Fruit fly (Drosophila melanogaster): ENCODE measurements around the gene nom.

The nom gene

DNA sequence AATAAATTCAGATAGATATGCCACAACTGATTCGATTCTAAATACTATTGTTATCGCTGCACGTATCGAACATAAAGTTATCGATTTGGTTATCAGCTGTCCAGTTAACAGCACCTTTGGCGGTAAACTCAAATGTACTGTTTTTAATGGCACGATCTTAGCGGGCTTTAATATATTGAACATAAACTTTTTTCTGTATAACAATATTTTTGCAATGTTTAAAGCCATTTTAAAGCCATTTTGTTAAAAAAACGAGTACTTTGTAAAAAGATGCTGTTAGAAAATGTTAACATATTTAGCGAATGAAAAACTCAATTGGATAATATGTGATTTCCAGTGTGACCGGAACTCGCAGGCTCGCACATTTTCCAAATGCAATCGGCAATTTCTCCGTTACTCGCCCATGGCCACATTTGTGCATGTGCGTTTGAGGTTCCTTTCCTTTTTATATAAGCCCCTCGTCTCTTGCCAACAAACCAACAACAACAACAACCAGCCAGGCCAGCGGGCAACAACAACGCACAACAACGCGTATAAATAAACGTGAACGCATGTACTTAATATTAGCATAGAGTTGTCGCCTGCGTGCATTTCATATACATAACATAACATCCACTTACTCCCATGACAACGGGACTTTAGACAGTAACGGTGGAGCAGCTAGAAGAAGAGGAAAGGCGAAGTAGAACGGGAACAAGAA, 7.0 kb upstream of the nom start, which contains the start of gene TMEM216 (continued):
- TF ChIP-seq Dref (GFP tag; IDR thresholded peaks at IDR 0.05) (peak; percentile 68), Poxn (GFP tag; IDR thresholded peaks at IDR 0.05) (no peak), her (GFP tag; optimal IDR thresholded peaks at IDR 0.05) (no peak), CG12155 (GFP tag; optimal IDR thresholded peaks at IDR 0.05) (peak; percentile 4), CG6765 (GFP tag; optimal IDR thresholded peaks at IDR 0.05) (no peak), knrl (GFP tag; IDR thresholded peaks at IDR 0.05; ENCODE audit: partially characterized antibody) (no peak), CG33213 (GFP tag; optimal IDR thresholded peaks at IDR 0.05) (peak; percentile 42), Mes4 (GFP tag; optimal IDR thresholded peaks at IDR 0.05) (peak; percentile 2), CG14710 (tag; optimal IDR thresholded peaks at IDR 0.05) (peak; percentile 60), ato (GFP tag; IDR thresholded peaks at IDR 0.05; ENCODE audit: partially characterized antibody) (peak; percentile 18; the same call in 1 of the 2 replicates), dmrt99B (tag; optimal IDR thresholded peaks at IDR 0.05) (no peak), hbn (GFP tag; IDR thresholded peaks at IDR 0.05; ENCODE audit: partially characterized antibody) (peak; percentile 38; the same call in 1 of the 2 replicates), CG32772 (GFP tag; IDR thresholded peaks at IDR 0.05) (no peak), CG13624 (GFP tag; optimal IDR thresholded peaks at IDR 0.05) (no peak), CG3281 (GFP tag; optimal IDR thresholded peaks at IDR 0.05) (no peak), BtbVII (GFP tag; optimal IDR thresholded peaks at IDR 0.05) (no peak), CG11560 (tag; IDR thresholded peaks at IDR 0.05) (peak; percentile 85; the same call in 2 of the 3 replicates), Bgb (GFP tag; IDR thresholded peaks at IDR 0.05; ENCODE audit: partially characterized antibody) (peak; percentile 30; the same call in 1 of the 2 replicates), Sry-δ (GFP tag; optimal IDR thresholded peaks at IDR 0.05) (peak; percentile 61), CG16813 (GFP tag; IDR thresholded peaks at IDR 0.05; ENCODE audit: partially characterized antibody) (peak; percentile 49; the same call in 2 of the 3 replicates), Doc2 (GFP tag; IDR thresholded peaks at IDR 0.05) (no peak), CG4617 (GFP tag; optimal IDR thresholded peaks at IDR 0.05; ENCODE audit: borderline replicate concordance) (peak; percentile 46), CG7271 (tag; optimal IDR thresholded peaks at IDR 0.05) (peak; percentile 10), otp (GFP tag; IDR thresholded peaks at IDR 0.05) (no peak), vvl (GFP tag; IDR thresholded peaks at IDR 0.05) (peak; percentile 64; the same call in 1 of the 2 replicates), pzg (GFP tag; optimal IDR thresholded peaks at IDR 0.05) (peak; percentile 82), CG13287 (GFP tag; IDR thresholded peaks at IDR 0.05; ENCODE audit: partially characterized antibody) (peak; percentile 73), crol (GFP tag; IDR thresholded peaks at IDR 0.05) (peak; percentile 82), unc-4 (GFP tag; IDR thresholded peaks at IDR 0.05; ENCODE audit: partially characterized antibody) (peak; percentile 49; the same call in 1 of the 2 replicates), CG4404 (GFP tag; IDR thresholded peaks at IDR 0.05) (no peak), BEAF-32 (GFP tag; optimal IDR thresholded peaks at IDR 0.05) (peak; percentile 60), HmgZ (tag; optimal IDR thresholded peaks at IDR 0.05) (peak; percentile 48), dm (GFP tag; optimal IDR thresholded peaks at IDR 0.05) (peak; percentile 76), nmo (GFP tag; optimal IDR thresholded peaks at IDR 0.05) (peak; percentile 10), trem (tag; optimal IDR thresholded peaks at IDR 0.05) (peak; percentile 65), CG9797 (GFP tag; optimal IDR thresholded peaks at IDR 0.05) (peak; percentile 88), CG2116 (GFP tag; optimal IDR thresholded peaks at IDR 0.05) (peak; percentile 80), Pdp1 (GFP tag; optimal IDR thresholded peaks at IDR 0.05) (peak in 1 of 2 experiments; percentile 100), CG10209 (GFP tag; optimal IDR thresholded peaks at IDR 0.05) (no peak), YL-1 (GFP tag; optimal IDR thresholded peaks at IDR 0.05) (peak; percentile 90), Oaz (GFP tag; IDR thresholded peaks at IDR 0.05) (no peak), Opbp (GFP tag; IDR thresholded peaks at IDR 0.05; ENCODE audit: partially characterized antibody) (0 out of 3 replicates have a peak, but pooled peaks have one; percentile 5), Sin3A (optimal IDR thresholded peaks at IDR 0.05) (peak; percentile 79), CG8944 (GFP tag; optimal IDR thresholded peaks at IDR 0.05) (no peak), hkb (optimal IDR thresholded peaks at IDR 0.05) (no peak), hkb (GFP tag; IDR thresholded peaks at IDR 0.05) (no peak), CG30020 (tag; optimal IDR thresholded peaks at IDR 0.05) (peak; percentile 25), dmrt11E (tag; optimal IDR thresholded peaks at IDR 0.05) (peak; percentile 15)

Measured in whole organism, embryonic.